Fruit fly (Drosophila melanogaster) whole organism, embryonic: Measurements from ENCODE around the gene CG15914.

Source experiments
- B-H1 ChIP-seq: fragments of 200-800 bp; sonication (Bioruptor generic); IDR thresholded peaks from 3 replicates; pipeline ENCODE4 v1.3.6; 2022; ENCODE audit warnings: missing biosample characterization, missing genetic modification characterization
- CG10959 ChIP-seq: fragments of 200-800 bp; sonication (Bioruptor generic); IDR thresholded peaks from 2 replicates; pipeline ENCODE4 v1.3.6; 2022; ENCODE audit warnings: missing biosample characterization, missing genetic modification characterization
- CG11247 ChIP-seq: fragments of 200-800 bp; sonication (Bioruptor generic); IDR thresholded peaks from 2 replicates; pipeline ENCODE4 v1.3.6; 2022; ENCODE audit warnings: missing biosample characterization, missing genetic modification characterization
- CG11398 ChIP-seq: fragments of 200-800 bp; sonication (Bioruptor generic); optimal IDR thresholded peaks from 2 replicates; lab custom pipeline; 2016; ENCODE audit warnings: missing biosample characterization, missing genetic modification characterization
- CG12942 ChIP-seq: fragments of 200-800 bp; sonication (Bioruptor generic); optimal IDR thresholded peaks from 3 replicates; lab custom pipeline; 2016; ENCODE audit warnings: missing biosample characterization, missing genetic modification characterization
- CG15011 ChIP-seq: fragments of 200-800 bp; sonication (Bioruptor generic); optimal IDR thresholded peaks from 3 replicates; lab custom pipeline; 2018; ENCODE audit warnings: missing biosample characterization, mild to moderate bottlenecking, missing genetic modification characterization
- CG16779 ChIP-seq: fragments of 200-800 bp; sonication (Bioruptor generic); IDR thresholded peaks from 2 replicates; pipeline ENCODE4 v1.3.6; 2022; ENCODE audit warnings: missing biosample characterization, missing genetic modification characterization
- CG17186 ChIP-seq: fragments of 200-800 bp; sonication (Bioruptor generic); optimal IDR thresholded peaks from 3 replicates; lab custom pipeline; 2017; ENCODE audit warnings: missing biosample characterization, missing genetic modification reagents, missing genetic modification characterization
- CG17359 ChIP-seq: fragments of 200-800 bp; sonication (Bioruptor generic); optimal IDR thresholded peaks from 3 replicates; lab custom pipeline; 2018; ENCODE audit warnings: missing biosample characterization, mild to moderate bottlenecking, missing genetic modification characterization, moderate library complexity
- CG2678 ChIP-seq: fragments of 200-800 bp; sonication (Bioruptor generic); optimal IDR thresholded peaks from 3 replicates; lab custom pipeline; 2019; ENCODE audit warnings: missing biosample characterization, mild to moderate bottlenecking, missing genetic modification characterization, moderate library complexity
- CG32532 ChIP-seq: fragments of 200-800 bp; sonication (Bioruptor generic); IDR thresholded peaks from 2 replicates; pipeline ENCODE4 v1.3.6; 2022; ENCODE audit warnings: missing biosample characterization, missing genetic modification characterization
- CG4328 ChIP-seq: fragments of 200-800 bp; sonication (Bioruptor generic); optimal IDR thresholded peaks from 3 replicates; lab custom pipeline; 2017; ENCODE audit warnings: missing biosample characterization, missing genetic modification reagents, missing genetic modification characterization
- CG4730 ChIP-seq: fragments of 200-800 bp; sonication (Bioruptor generic); IDR thresholded peaks from 2 replicates; pipeline ENCODE4 v1.3.6; 2022; ENCODE audit warnings: missing biosample characterization, missing genetic modification characterization
- CG5953 ChIP-seq: fragments of 200-800 bp; sonication (Bioruptor generic); IDR thresholded peaks from 2 replicates; pipeline ENCODE4 v1.3.6; 2022; ENCODE audit warnings: missing biosample characterization, missing genetic modification characterization
- CG8359 ChIP-seq: fragments of 200-800 bp; sonication (Bioruptor generic); optimal IDR thresholded peaks from 2 replicates; lab custom pipeline; 2017; ENCODE audit warnings: missing biosample characterization, mild to moderate bottlenecking, missing genetic modification characterization, borderline replicate concordance
- CG9727 ChIP-seq: fragments of 200-800 bp; sonication (Bioruptor generic); optimal IDR thresholded peaks from 3 replicates; lab custom pipeline; 2017; ENCODE audit warnings: missing biosample characterization, mild to moderate bottlenecking, missing genetic modification characterization
- Chrac-16 ChIP-seq: fragments of 200-800 bp; sonication (Bioruptor generic); optimal IDR thresholded peaks from 3 replicates; lab custom pipeline; 2016; ENCODE audit warnings: missing biosample characterization, missing genetic modification characterization
- D ChIP-seq, 2 experiments: fragments of 200-800 bp in 1 of 2; fragments of >200 bp in 1 of 2; sonication (Bioruptor generic) in 1 of 2; optimal IDR thresholded peaks; 2 replicates in 1 of 2; 3 replicates in 1 of 2; lab custom pipeline; 2017; ENCODE audit warnings: mild to moderate bottlenecking in 1 of 2, missing biosample characterization in 1 of 2, missing genetic modification characterization in 1 of 2, missing genetic modification reagents in 1 of 2
- Dip3 ChIP-seq: fragments of 200-800 bp; sonication (Bioruptor generic); optimal IDR thresholded peaks from 3 replicates; lab custom pipeline; 2016; ENCODE audit warnings: missing biosample characterization, missing genetic modification characterization
- Dref ChIP-seq: fragments of 200-800 bp; sonication (Bioruptor generic); IDR thresholded peaks from 2 replicates; pipeline ENCODE4 v1.3.6; 2022; ENCODE audit warnings: missing biosample characterization, missing genetic modification characterization
- Meics ChIP-seq: fragments of 200-800 bp; sonication (Bioruptor generic); optimal IDR thresholded peaks from 2 replicates; lab custom pipeline; 2017; ENCODE audit warnings: missing biosample characterization, mild to moderate bottlenecking, missing genetic modification characterization
- Myb ChIP-seq: fragments of 200-800 bp; sonication (Bioruptor generic); optimal IDR thresholded peaks from 2 replicates; lab custom pipeline; 2016; ENCODE audit warnings: missing biosample characterization, missing genetic modification characterization
- Nf-YC ChIP-seq: fragments of 200-800 bp; optimal IDR thresholded peaks from 3 replicates; lab custom pipeline; 2019; ENCODE audit warnings: missing biosample characterization, mild to moderate bottlenecking, missing genetic modification characterization, moderate library complexity
- Scr ChIP-seq: fragments of 200-800 bp; sonication (Bioruptor generic); IDR thresholded peaks from 2 replicates; pipeline ENCODE4 v1.3.6; 2022; ENCODE audit warnings: missing biosample characterization, missing genetic modification characterization; ENCODE audit not compliant: partially characterized antibody
- Sox100B ChIP-seq: fragments of 200-800 bp; sonication (Bioruptor generic); optimal IDR thresholded peaks from 3 replicates; lab custom pipeline; 2018; ENCODE audit warnings: missing biosample characterization, mild to moderate bottlenecking, missing genetic modification characterization
- Stat92E ChIP-seq, 3 experiments: fragments of >200 bp in 2 of 3; fragments of 200-800 bp in 1 of 3; sonication (Bioruptor generic) in 1 of 3; optimal IDR thresholded peaks; 2 replicates each; lab custom pipeline; 2017 to 2019; ENCODE audit warnings: missing biosample characterization in 3 of 3, missing genetic modification characterization in 3 of 3, mild to moderate bottlenecking in 1 of 3, moderate library complexity in 1 of 3
- Usf ChIP-seq: fragments of 200-800 bp; sonication (Bioruptor generic); optimal IDR thresholded peaks from 2 replicates; lab custom pipeline; 2017; ENCODE audit warnings: missing genotype, missing biosample characterization, missing genetic modification characterization
- ac ChIP-seq: fragments of 200-800 bp; sonication (Bioruptor generic); optimal IDR thresholded peaks from 3 replicates; lab custom pipeline; 2017; ENCODE audit warnings: missing biosample characterization, mild to moderate bottlenecking, missing genetic modification characterization
- bbx ChIP-seq: fragments of 200-800 bp; sonication (Bioruptor generic); IDR thresholded peaks from 2 replicates; pipeline ENCODE4 v1.3.6; 2022; ENCODE audit warnings: missing biosample characterization, missing genetic modification characterization; ENCODE audit not compliant: partially characterized antibody
- bowl ChIP-seq: fragments of 200-800 bp; sonication (Bioruptor generic); IDR thresholded peaks from 2 replicates; pipeline ENCODE4 v1.3.6; 2022; ENCODE audit warnings: missing biosample characterization, missing genetic modification characterization
- danr ChIP-seq: fragments of 200-800 bp; sonication (Bioruptor generic); IDR thresholded peaks from 2 replicates; pipeline ENCODE4 v1.3.6; 2022; ENCODE audit warnings: missing biosample characterization, missing genetic modification characterization
- dysf ChIP-seq: fragments of 200-800 bp; sonication (Bioruptor generic); IDR thresholded peaks from 3 replicates; pipeline ENCODE4 v1.3.6; 2022; ENCODE audit warnings: missing biosample characterization, missing genetic modification characterization
- esg ChIP-seq: fragments of 200-800 bp; sonication (Bioruptor generic); conservative IDR thresholded peaks from 2 replicates; pipeline ENCODE4 v1.3.6; 2022; ENCODE audit warnings: missing biosample characterization, missing genetic modification characterization
- fd96Cb ChIP-seq: fragments of 200-800 bp; sonication (Bioruptor generic); optimal IDR thresholded peaks from 2 replicates; lab custom pipeline; 2018; ENCODE audit warnings: missing biosample characterization, mild to moderate bottlenecking, missing genetic modification characterization, moderate library complexity
- gsb ChIP-seq: fragments of 200-800 bp; sonication (Bioruptor generic); IDR thresholded peaks from 2 replicates; pipeline ENCODE4 v1.3.6; 2022; ENCODE audit warnings: missing biosample characterization, missing genetic modification characterization
- hb ChIP-seq: fragments of 200-800 bp; sonication (Bioruptor generic); IDR thresholded peaks from 3 replicates; pipeline ENCODE4 v1.3.6; 2022; ENCODE audit warnings: missing biosample characterization, missing genetic modification characterization; ENCODE audit not compliant: partially characterized antibody
- jigr1 ChIP-seq: fragments of 200-800 bp; sonication (Bioruptor generic); IDR thresholded peaks from 3 replicates; pipeline ENCODE4 v1.3.6; 2022; ENCODE audit warnings: missing biosample characterization, missing genetic modification characterization
- kah ChIP-seq: fragments of 200-800 bp; sonication (Bioruptor generic); optimal IDR thresholded peaks from 2 replicates; lab custom pipeline; 2018; ENCODE audit warnings: missing biosample characterization, mild to moderate bottlenecking, missing genetic modification characterization
- kni ChIP-seq: fragments of 200-800 bp; sonication (Bioruptor generic); optimal IDR thresholded peaks from 3 replicates; lab custom pipeline; 2017; ENCODE audit warnings: mild to moderate bottlenecking, missing biosample characterization, missing genetic modification reagents, missing genetic modification characterization
- oc ChIP-seq: fragments of 200-800 bp; sonication (Bioruptor generic); optimal IDR thresholded peaks from 2 replicates; lab custom pipeline; 2018; ENCODE audit warnings: missing biosample characterization, mild to moderate bottlenecking, missing genetic modification characterization, moderate library complexity
- org-1 ChIP-seq: fragments of 200-800 bp; sonication (Bioruptor generic); optimal IDR thresholded peaks from 2 replicates; lab custom pipeline; 2017; ENCODE audit warnings: missing biosample characterization, missing genetic modification characterization
- pita ChIP-seq: fragments of 200-800 bp; sonication (Bioruptor generic); optimal IDR thresholded peaks from 2 replicates; lab custom pipeline; 2017; ENCODE audit warnings: missing biosample characterization, mild to moderate bottlenecking, missing genetic modification characterization
- repo ChIP-seq: fragments of 200-800 bp; sonication (Bioruptor generic); optimal IDR thresholded peaks from 2 replicates; lab custom pipeline; 2016; ENCODE audit warnings: missing biosample characterization, missing genetic modification characterization
- salm ChIP-seq: fragments of 200-800 bp; sonication (Bioruptor generic); optimal IDR thresholded peaks from 2 replicates; lab custom pipeline; 2018; ENCODE audit warnings: missing biosample characterization, mild to moderate bottlenecking, missing genetic modification characterization
- tx ChIP-seq: fragments of 200-800 bp; sonication (Bioruptor generic); optimal IDR thresholded peaks from 2 replicates; lab custom pipeline; 2016; ENCODE audit warnings: missing biosample characterization, missing genetic modification characterization
- vfl ChIP-seq: fragments of 200-800 bp; sonication (Bioruptor generic); optimal IDR thresholded peaks from 2 replicates; lab custom pipeline; 2016; ENCODE audit warnings: missing biosample characterization, missing genetic modification characterization
- vnd ChIP-seq: fragments of 200-800 bp; sonication (Bioruptor generic); IDR thresholded peaks from 3 replicates; pipeline ENCODE4 v1.3.6; 2022; ENCODE audit warnings: missing biosample characterization, missing genetic modification characterization; ENCODE audit not compliant: partially characterized antibody
- wdn ChIP-seq: fragments of 200-800 bp; sonication (Bioruptor generic); IDR thresholded peaks from 2 replicates; pipeline ENCODE4 v1.3.6; 2022; ENCODE audit warnings: missing biosample characterization, missing genetic modification characterization

The CG15914 gene

DNA sequence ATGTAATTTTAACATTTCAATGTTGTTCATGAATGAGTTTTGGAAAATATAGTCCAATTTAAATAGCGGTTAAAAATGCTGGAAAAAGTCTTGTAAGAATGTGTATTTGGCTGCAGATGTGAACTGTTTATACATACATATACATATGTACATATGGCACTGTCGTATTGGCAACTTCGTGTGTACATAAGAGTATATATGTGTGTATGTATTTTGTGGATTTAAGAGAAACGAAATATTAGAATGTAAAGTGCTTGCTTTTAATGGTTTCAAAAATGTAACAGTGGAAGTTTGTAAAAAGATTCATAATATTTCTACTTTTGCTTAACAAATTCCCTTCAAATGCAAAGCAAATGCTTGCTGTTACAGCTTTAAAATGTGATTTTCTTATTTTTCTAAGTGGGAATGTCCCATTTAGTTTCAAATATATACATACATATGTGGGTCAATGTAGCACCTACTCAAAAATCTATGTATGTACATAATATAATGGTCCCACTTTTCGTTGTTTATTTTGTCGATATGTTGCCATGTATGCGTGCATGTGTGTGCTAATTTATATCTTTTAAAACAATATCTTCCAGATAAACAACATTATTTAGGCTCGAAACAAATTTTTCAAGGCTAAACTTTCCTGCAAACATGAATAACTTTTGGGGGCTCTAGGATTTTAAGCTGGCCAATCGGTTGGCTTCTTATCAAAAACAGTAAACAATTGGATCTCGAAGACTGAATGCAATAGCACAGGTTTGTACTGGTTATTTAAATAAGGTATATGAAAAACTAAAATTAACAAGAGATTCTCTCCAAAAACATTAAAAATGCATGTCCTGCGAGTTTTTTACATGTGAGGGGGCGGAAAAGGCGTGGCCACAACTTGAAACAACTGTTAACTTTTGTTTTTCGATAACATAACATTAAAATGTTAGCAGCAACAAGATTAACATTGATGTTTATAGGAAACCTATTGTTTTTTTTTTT is 17.8 kb downstream of the CG15914 start (continued):
- no peak for TF ChIP-seq Chrac-16
- peak; percentile 41 for TF ChIP-seq salm (tag; lab: Kevin White, UChicago)
- TF ChIP-seq esg (GFP tag; lab: Robert Waterston, UW): no peak
- TF ChIP-seq Sox100B (GFP tag; lab: Kevin White, UChicago): no peak
- no peak for TF ChIP-seq pita (GFP tag; lab: Kevin White, UChicago)
- TF ChIP-seq CG16779 (GFP tag; lab: Robert Waterston, UW): no peak
- TF ChIP-seq kah (GFP tag; lab: Kevin White, UChicago): peak; percentile 71
- TF ChIP-seq Nf-YC: no peak
- TF ChIP-seq gsb (GFP tag; lab: Robert Waterston, UW): no peak
- TF ChIP-seq CG4730 (GFP tag; lab: Robert Waterston, UW): no peak
- no peak for TF ChIP-seq bowl (GFP tag; lab: Robert Waterston, UW)
- 0 out of 2 replicates have a peak, but pooled peaks have one; percentile 9 for TF ChIP-seq CG5953
- no peak for TF ChIP-seq CG2678 (tag; lab: Kevin White, UChicago)
- no peak for TF ChIP-seq dysf
- no peak for TF ChIP-seq hb (GFP tag; lab: Robert Waterston, UW)
- no peak for TF ChIP-seq CG8359 (GFP tag; lab: Kevin White, UChicago)
- no peak for TF ChIP-seq fd96Cb (tag; lab: Kevin White, UChicago)
- TF ChIP-seq CG17186 (GFP tag; lab: Kevin White, UChicago): no peak
- TF ChIP-seq Meics (GFP tag; lab: Kevin White, UChicago): no peak
- TF ChIP-seq CG11398 (GFP tag; lab: Kevin White, UChicago): peak; percentile 31
- TF ChIP-seq oc (tag; lab: Kevin White, UChicago): no peak
- peak; percentile 31; the same call in 1 of the 2 replicates for TF ChIP-seq wdn
- peak; percentile 35 for TF ChIP-seq Dip3
- no peak for TF ChIP-seq kni
- TF ChIP-seq org-1 (GFP tag; lab: Kevin White, UChicago): peak; percentile 62
- no peak for TF ChIP-seq Dref (GFP tag; lab: Robert Waterston, UW)
- TF ChIP-seq CG9727 (GFP tag; lab: Kevin White, UChicago): peak; percentile 63
- no peak for TF ChIP-seq Stat92E (GFP tag; optimal IDR thresholded peaks at IDR 0.05; lab: Kevin White, UChicago)
- TF ChIP-seq Usf (GFP tag; lab: Kevin White, UChicago): no peak
- no peak for TF ChIP-seq vnd
- TF ChIP-seq tx (GFP tag; lab: Kevin White, UChicago): no peak
- no peak for TF ChIP-seq vfl (GFP tag; lab: Kevin White, UChicago)
- no peak for TF ChIP-seq jigr1 (GFP tag; lab: Robert Waterston, UW)
- TF ChIP-seq Scr: no peak
- TF ChIP-seq CG15011 (GFP tag; lab: Kevin White, UChicago): no peak
- peak; percentile 51 for TF ChIP-seq repo (GFP tag; lab: Kevin White, UChicago)
- TF ChIP-seq CG17359 (tag; lab: Kevin White, UChicago): peak; percentile 78
- 0 out of 2 replicates have a peak, but pooled peaks have one; percentile 28 for TF ChIP-seq CG11247 (GFP tag; lab: Robert Waterston, UW)
- TF ChIP-seq CG32532 (GFP tag; lab: Robert Waterston, UW): peak; percentile 16; the same call in 1 of the 2 replicates
- no peak for TF ChIP-seq D (optimal IDR thresholded peaks at IDR 0.05; lab: Kevin White, UChicago)
- TF ChIP-seq D (GFP tag; optimal IDR thresholded peaks at IDR 0.05; lab: Kevin White, UChicago): peak; percentile 49
- peak; percentile 47 for TF ChIP-seq CG12942
- TF ChIP-seq B-H1 (GFP tag; lab: Robert Waterston, UW): peak; percentile 14; the same call in 1 of the 3 replicates
- no peak for TF ChIP-seq ac (GFP tag; lab: Kevin White, UChicago)
- TF ChIP-seq Myb: peak; percentile 15
- TF ChIP-seq bbx (GFP tag; lab: Robert Waterston, UW): no peak
- TF ChIP-seq danr (GFP tag; lab: Robert Waterston, UW): no peak
- peak; percentile 85 for TF ChIP-seq CG4328 (GFP tag; lab: Kevin White, UChicago)
- TF ChIP-seq CG10959: no peak
